Worm (Caenorhabditis elegans): Measurements from ENCODE around the gene sqv-3.

sqv-3 gene

ce11 chrIII:9780254-9780653, at the start of gene sqv-3:
TSS of gene sqv-3 (minus strand) at chrIII:9780354.
- TF ChIP-seq sea-2 (GFP tag; optimal IDR thresholded peaks at IDR 0.05): no peak

ce11 chrIII:9827163-9827951, 47.2 kb upstream of the sqv-3 start, which contains the start of the genes ZK632.10 and ZK632.11:
TSS of gene ZK632.10 (minus strand) at chrIII:9827722.
TSS of gene ZK632.11 (plus strand) at chrIII:9827915.
- peak; percentile 1 for TF ChIP-seq egl-5 (tag; optimal IDR thresholded peaks at IDR 0.05)
- no peak for TF ChIP-seq R02D3.7 (tag; optimal IDR thresholded peaks at IDR 0.05)
- peak; percentile 91 for TF ChIP-seq nfya-1 (tag; optimal IDR thresholded peaks at IDR 0.05; ENCODE audit: insufficient read depth)
- TF ChIP-seq daf-12 (tag; optimal IDR thresholded peaks at IDR 0.05): no peak
- peak; percentile 13 for TF ChIP-seq skn-1 (tag; optimal IDR thresholded peaks at IDR 0.05)
- TF ChIP-seq nhr-23 (tag; optimal IDR thresholded peaks at IDR 0.05): peak; percentile 34
- no peak for TF ChIP-seq tbx-2 (tag; optimal IDR thresholded peaks at IDR 0.05)
- no peak for TF ChIP-seq nhr-12 (tag; optimal IDR thresholded peaks at IDR 0.05)
- no peak for TF ChIP-seq nhr-237 (tag; optimal IDR thresholded peaks at IDR 0.05)
- no peak for TF ChIP-seq ZK546.5 (tag; optimal IDR thresholded peaks at IDR 0.05)
- TF ChIP-seq ama-1 (optimal IDR thresholded peaks at IDR 0.05): no peak
- no peak for TF ChIP-seq ceh-82 (tag; optimal IDR thresholded peaks at IDR 0.05)
- TF ChIP-seq pqm-1 (tag; optimal IDR thresholded peaks at IDR 0.05): peak; percentile 11
- TF ChIP-seq hmg-11 (tag; optimal IDR thresholded peaks at IDR 0.05): peak; percentile 41
- no peak for TF ChIP-seq lsy-12 (tag; optimal IDR thresholded peaks at IDR 0.05)
- no peak for TF ChIP-seq mml-1 (tag; optimal IDR thresholded peaks at IDR 0.05)
- TF ChIP-seq nhr-67 (tag; optimal IDR thresholded peaks at IDR 0.05): no peak
- peak; percentile 45 for TF ChIP-seq snpc-4 (tag; optimal IDR thresholded peaks at IDR 0.05)
- no peak for TF ChIP-seq ztf-4 (tag; optimal IDR thresholded peaks at IDR 0.05)
- no peak for TF ChIP-seq unc-39 (tag; optimal IDR thresholded peaks at IDR 0.05)
- no peak for TF ChIP-seq sea-2 (GFP tag; optimal IDR thresholded peaks at IDR 0.05)
- TF ChIP-seq ztf-11 (tag; optimal IDR thresholded peaks at IDR 0.05): no peak
- TF ChIP-seq elt-3 (tag; optimal IDR thresholded peaks at IDR 0.05): no peak
- TF ChIP-seq ceh-16 (tag; optimal IDR thresholded peaks at IDR 0.05): no peak
- TF ChIP-seq pha-4 (tag; optimal IDR thresholded peaks at IDR 0.05): peak; percentile 99
- TF ChIP-seq egl-27 (tag; optimal IDR thresholded peaks at IDR 0.05): no peak
- no peak for TF ChIP-seq fkh-10 (GFP tag; optimal IDR thresholded peaks at IDR 0.05)
- TF ChIP-seq unc-62 (GFP tag; optimal IDR thresholded peaks at IDR 0.05): no peak
- TF ChIP-seq lin-15B (tag; optimal IDR thresholded peaks at IDR 0.05): peak; percentile 57
- TF ChIP-seq nhr-28 (tag; optimal IDR thresholded peaks at IDR 0.05): no peak
- TF ChIP-seq nhr-11 (tag; optimal IDR thresholded peaks at IDR 0.05): no peak
- TF ChIP-seq nhr-77 (tag; optimal IDR thresholded peaks at IDR 0.05): no peak
- TF ChIP-seq ceh-28 (tag; optimal IDR thresholded peaks at IDR 0.05): peak; percentile 50
- TF ChIP-seq jun-1 (tag; optimal IDR thresholded peaks at IDR 0.05): no peak
- peak; percentile 15 for TF ChIP-seq lin-39 (tag; optimal IDR thresholded peaks at IDR 0.05)
- TF ChIP-seq elt-1 (tag; optimal IDR thresholded peaks at IDR 0.05): no peak
- TF ChIP-seq eor-1 (tag; optimal IDR thresholded peaks at IDR 0.05): no peak
- peak; percentile 23 for TF ChIP-seq elt-2 (tag; optimal IDR thresholded peaks at IDR 0.05)
- TF ChIP-seq aly-2 (tag; optimal IDR thresholded peaks at IDR 0.05): no peak
- TF ChIP-seq zag-1 (tag; optimal IDR thresholded peaks at IDR 0.05): no peak
- no peak for TF ChIP-seq fos-1 (tag; optimal IDR thresholded peaks at IDR 0.05)
- TF ChIP-seq mdl-1 (tag; optimal IDR thresholded peaks at IDR 0.05): no peak
- TF ChIP-seq nhr-43 (tag; optimal IDR thresholded peaks at IDR 0.05; ENCODE audit: poor library complexity, severe bottlenecking): no peak
- no peak for TF ChIP-seq ceh-9 (tag; optimal IDR thresholded peaks at IDR 0.05)
- no peak for TF ChIP-seq nhr-25 (tag; optimal IDR thresholded peaks at IDR 0.05)

Data from whole organism, L3 larva.